Worm (Caenorhabditis elegans) whole organism, L4 larva: Measurements from ENCODE around the gene mrps-17.
A peak's percentile ranks its signal among the peaks of the same experiment; 100 is the strongest.

Source experiments
- F26F4.8 ChIP-seq: fragments of 200-800 bp; sonication (Bioruptor generic); conservative IDR thresholded peaks from 2 replicates; pipeline ENCODE4 v1.3.6; 2022; ENCODE audit warnings: missing genetic modification characterization, missing compliant biosample characterization
- T26A8.4 ChIP-seq: fragments of 200-800 bp; sonication (Bioruptor generic); IDR thresholded peaks from 2 replicates; pipeline ENCODE4 v1.3.6; 2022; ENCODE audit warnings: missing genetic modification characterization, missing compliant biosample characterization
- Y48G9A.11 ChIP-seq: fragments of 200-800 bp; sonication (Bioruptor generic); IDR thresholded peaks from 2 replicates; pipeline ENCODE4 v1.3.6; 2022; ENCODE audit warnings: missing genetic modification reagents, missing genetic modification characterization, missing compliant biosample characterization
- Y5F2A.4 ChIP-seq: fragments of 200-800 bp; sonication (Bioruptor generic); optimal IDR thresholded peaks from 2 replicates; lab custom pipeline; 2018; ENCODE audit warnings: mild to moderate bottlenecking, missing genetic modification characterization, missing compliant biosample characterization
- Y75B8A.6 ChIP-seq: fragments of 200-800 bp; sonication (Bioruptor generic); IDR thresholded peaks from 2 replicates; pipeline ENCODE4 v1.3.6; 2022; ENCODE audit warnings: missing genetic modification reagents, missing genetic modification characterization, missing compliant biosample characterization
- ZK337.2 ChIP-seq: fragments of 200-800 bp; sonication (Bioruptor generic); IDR thresholded peaks from 2 replicates; pipeline ENCODE4 v1.3.6; 2022; ENCODE audit warnings: missing genetic modification reagents, missing genetic modification characterization, missing compliant biosample characterization
- aly-2 ChIP-seq: sonication (generic microtip); optimal IDR thresholded peaks from 2 replicates; lab custom pipeline; 2018; ENCODE audit warnings: missing biosample characterization, missing genetic modification characterization
- attf-4 ChIP-seq: sonication (generic microtip); optimal IDR thresholded peaks from 3 replicates; lab custom pipeline; 2017; ENCODE audit warnings: missing biosample characterization, missing genetic modification characterization
- ceh-32 ChIP-seq: sonication (generic microtip); optimal IDR thresholded peaks from 2 replicates; lab custom pipeline; 2016; ENCODE audit warnings: mild to moderate bottlenecking, missing genetic modification characterization, missing compliant biosample characterization; ENCODE audit not compliant: poor library complexity
- daf-12 ChIP-seq: fragments of 150-350 bp; optimal IDR thresholded peaks from 2 replicates; lab custom pipeline; 2014; ENCODE audit warnings: missing biosample characterization, missing genetic modification reagents, missing genetic modification characterization
- daf-16 ChIP-seq, 3 experiments: sonication (generic microtip); optimal IDR thresholded peaks; 2 replicates each; lab custom pipeline; 2016 to 2017; ENCODE audit warnings: missing genetic modification characterization in 3 of 3, missing genetic modification reagents in 3 of 3, mild to moderate bottlenecking in 2 of 3, missing compliant biosample characterization in 2 of 3, missing biosample characterization in 1 of 3, moderate library complexity in 1 of 3
- daf-8 ChIP-seq: fragments of 200-800 bp; sonication (Bioruptor generic); IDR thresholded peaks from 2 replicates; pipeline ENCODE4 v1.3.6; 2022; ENCODE audit warnings: missing genetic modification characterization, missing compliant biosample characterization
- dmd-6 ChIP-seq: fragments of 200-800 bp; sonication (Bioruptor generic); IDR thresholded peaks from 2 replicates; pipeline ENCODE4 v1.3.6; 2022; ENCODE audit warnings: missing genetic modification reagents, missing genetic modification characterization, missing compliant biosample characterization
- dmd-9 ChIP-seq: fragments of 200-800 bp; sonication (Bioruptor generic); IDR thresholded peaks from 2 replicates; pipeline ENCODE4 v1.3.6; 2022; ENCODE audit warnings: missing genetic modification reagents, missing genetic modification characterization, missing compliant biosample characterization
- dpl-1 ChIP-seq: fragments of 150-350 bp; optimal IDR thresholded peaks from 2 replicates; lab custom pipeline; 2014; ENCODE audit warnings: missing biosample characterization, missing genetic modification reagents, missing genetic modification characterization
- duxl-1 ChIP-seq: sonication (generic microtip); optimal IDR thresholded peaks from 2 replicates; lab custom pipeline; 2016; ENCODE audit warnings: mild to moderate bottlenecking, missing genetic modification characterization, moderate library complexity, missing compliant biosample characterization; ENCODE audit not compliant: poor library complexity
- dve-1 ChIP-seq: sonication (generic microtip); optimal IDR thresholded peaks from 2 replicates; lab custom pipeline; 2017; ENCODE audit warnings: antibody characterized with exemption, mild to moderate bottlenecking, missing genetic modification characterization, missing compliant biosample characterization; ENCODE audit not compliant: insufficient read depth
- egl-27 ChIP-seq: sonication (generic microtip); optimal IDR thresholded peaks from 3 replicates; lab custom pipeline; 2017; ENCODE audit warnings: missing biosample characterization, missing genetic modification reagents, missing genetic modification characterization
- fkh-10 ChIP-seq: fragments of 150-350 bp; optimal IDR thresholded peaks from 2 replicates; lab custom pipeline; 2014; ENCODE audit warnings: missing biosample characterization, missing genetic modification reagents, missing genetic modification characterization
- gei-8 ChIP-seq: fragments of 200-800 bp; sonication (Bioruptor generic); optimal IDR thresholded peaks from 2 replicates; lab custom pipeline; 2018; ENCODE audit warnings: mild to moderate bottlenecking, missing genetic modification characterization, missing compliant biosample characterization
- hif-1 ChIP-seq, 2 experiments: sonication (generic microtip); optimal IDR thresholded peaks; 2 replicates each; lab custom pipeline; 2016 to 2017; ENCODE audit warnings: missing compliant biosample characterization in 2 of 2, missing genetic modification characterization in 2 of 2, missing genetic modification reagents in 2 of 2, missing genotype in 2 of 2, mild to moderate bottlenecking in 1 of 2
- hlh-30 ChIP-seq: sonication (generic microtip); optimal IDR thresholded peaks from 2 replicates; lab custom pipeline; 2017; ENCODE audit warnings: antibody characterized with exemption, mild to moderate bottlenecking, missing genetic modification characterization, missing compliant biosample characterization; ENCODE audit not compliant: insufficient read depth
- hmg-1.1 ChIP-seq: fragments of 200-800 bp; sonication (Bioruptor generic); IDR thresholded peaks from 2 replicates; pipeline ENCODE4 v1.3.6; 2022; ENCODE audit warnings: missing genetic modification reagents, missing genetic modification characterization, missing compliant biosample characterization
- lin-1 ChIP-seq: fragments of 200-800 bp; sonication (Bioruptor generic); IDR thresholded peaks from 2 replicates; pipeline ENCODE4 v1.3.6; 2022; ENCODE audit warnings: missing genetic modification reagents, missing genetic modification characterization, missing compliant biosample characterization
- lin-13 ChIP-seq: fragments of 150-350 bp; optimal IDR thresholded peaks from 2 replicates; lab custom pipeline; 2014; ENCODE audit warnings: missing biosample characterization, missing genetic modification reagents, missing genetic modification characterization
- lin-15B ChIP-seq: fragments of 150-350 bp; sonication (generic microtip); optimal IDR thresholded peaks from 3 replicates; lab custom pipeline; 2014; ENCODE audit warnings: missing biosample characterization, missing genetic modification characterization
- lin-38 ChIP-seq: fragments of 200-800 bp; sonication (Bioruptor generic); IDR thresholded peaks from 2 replicates; pipeline ENCODE4 v1.3.6; 2022; ENCODE audit warnings: missing genetic modification reagents, missing genetic modification characterization, missing compliant biosample characterization
- lsy-2 ChIP-seq, 2 experiments: fragments of 150-350 bp in 1 of 2; sonication (generic microtip) in 1 of 2; optimal IDR thresholded peaks; 2 replicates each; lab custom pipeline; 2014 to 2017; ENCODE audit warnings: missing biosample characterization in 2 of 2, missing genetic modification characterization in 2 of 2
- mep-1 ChIP-seq: fragments of 150-350 bp; sonication (generic microtip); optimal IDR thresholded peaks from 3 replicates; lab custom pipeline; 2014; ENCODE audit warnings: missing biosample characterization, missing genetic modification characterization
- mes-2 ChIP-seq: sonication (generic microtip); optimal IDR thresholded peaks from 2 replicates; lab custom pipeline; 2016; ENCODE audit warnings: missing genotype, mild to moderate bottlenecking, missing genetic modification characterization, missing compliant biosample characterization; ENCODE audit not compliant: poor library complexity, severe bottlenecking
- mxl-2 ChIP-seq: fragments of 200-800 bp; sonication (Bioruptor generic); conservative IDR thresholded peaks from 2 replicates; pipeline ENCODE4 v1.3.6; 2022; ENCODE audit warnings: missing genetic modification reagents, missing genetic modification characterization, missing compliant biosample characterization
- mxl-3 ChIP-seq: fragments of 200-800 bp; sonication (Bioruptor generic); optimal IDR thresholded peaks from 2 replicates; lab custom pipeline; 2018; ENCODE audit warnings: mild to moderate bottlenecking, missing genetic modification characterization, missing compliant biosample characterization
- nhr-10 ChIP-seq: fragments of 150-350 bp; optimal IDR thresholded peaks from 2 replicates; lab custom pipeline; 2014; ENCODE audit warnings: missing biosample characterization, missing genetic modification characterization
- nhr-111 ChIP-seq: fragments of 200-800 bp; sonication (Bioruptor generic); optimal IDR thresholded peaks from 2 replicates; lab custom pipeline; 2018; ENCODE audit warnings: mild to moderate bottlenecking, missing genetic modification characterization, missing compliant biosample characterization
- nhr-237 ChIP-seq: sonication (generic microtip); optimal IDR thresholded peaks from 2 replicates; lab custom pipeline; 2017; ENCODE audit warnings: missing biosample characterization, missing genetic modification characterization
- nhr-28 ChIP-seq: fragments of 150-350 bp; optimal IDR thresholded peaks from 2 replicates; lab custom pipeline; 2014; ENCODE audit warnings: missing biosample characterization, missing genetic modification characterization
- nhr-48 ChIP-seq: sonication (generic microtip); optimal IDR thresholded peaks from 2 replicates; lab custom pipeline; 2016; ENCODE audit warnings: mild to moderate bottlenecking, missing genetic modification characterization, missing compliant biosample characterization
- php-3 ChIP-seq: fragments of 200-800 bp; sonication (Bioruptor generic); IDR thresholded peaks from 2 replicates; pipeline ENCODE4 v1.3.6; 2022; ENCODE audit warnings: missing genetic modification reagents, missing genetic modification characterization, missing compliant biosample characterization
- pqm-1 ChIP-seq: sonication (generic microtip); optimal IDR thresholded peaks from 2 replicates; lab custom pipeline; 2017; ENCODE audit warnings: missing biosample characterization, missing genetic modification characterization
- spr-1 ChIP-seq: sonication (generic microtip); optimal IDR thresholded peaks from 2 replicates; lab custom pipeline; 2016; ENCODE audit warnings: mild to moderate bottlenecking, missing genetic modification characterization, missing compliant biosample characterization
- spr-3 ChIP-seq: fragments of 200-800 bp; sonication (Bioruptor generic); optimal IDR thresholded peaks from 2 replicates; lab custom pipeline; 2018; ENCODE audit warnings: mild to moderate bottlenecking, missing genetic modification characterization, missing compliant biosample characterization
- tra-1 ChIP-seq: fragments of 200-800 bp; sonication (Bioruptor generic); IDR thresholded peaks from 2 replicates; pipeline ENCODE4 v1.3.6; 2022; ENCODE audit warnings: missing genetic modification reagents, missing genetic modification characterization, missing compliant biosample characterization
- unc-39 ChIP-seq: sonication (generic microtip); optimal IDR thresholded peaks from 2 replicates; lab custom pipeline; 2017; ENCODE audit warnings: missing biosample characterization, missing genetic modification characterization
- unc-62 ChIP-seq, 3 experiments: fragments of 150-350 bp in 1 of 3; sonication (generic microtip); optimal IDR thresholded peaks in 2 of 3; peaks in 1 of 3; 1 replicate in 1 of 3; 2 replicates in 2 of 3; lab custom pipeline; 2014 to 2017; ENCODE audit warnings: missing biosample characterization in 3 of 3, missing genetic modification characterization in 3 of 3, missing genetic modification reagents in 3 of 3, missing genotype in 1 of 3
- zfp-3 ChIP-seq: fragments of 200-800 bp; sonication (Bioruptor generic); conservative IDR thresholded peaks from 2 replicates; pipeline ENCODE4 v1.3.6; 2022; ENCODE audit warnings: missing genetic modification reagents, missing genetic modification characterization, missing compliant biosample characterization
- ztf-7 ChIP-seq: fragments of 150-350 bp; optimal IDR thresholded peaks from 2 replicates; lab custom pipeline; 2014; ENCODE audit warnings: missing biosample characterization, missing genetic modification characterization

The mrps-17 gene

DNA sequence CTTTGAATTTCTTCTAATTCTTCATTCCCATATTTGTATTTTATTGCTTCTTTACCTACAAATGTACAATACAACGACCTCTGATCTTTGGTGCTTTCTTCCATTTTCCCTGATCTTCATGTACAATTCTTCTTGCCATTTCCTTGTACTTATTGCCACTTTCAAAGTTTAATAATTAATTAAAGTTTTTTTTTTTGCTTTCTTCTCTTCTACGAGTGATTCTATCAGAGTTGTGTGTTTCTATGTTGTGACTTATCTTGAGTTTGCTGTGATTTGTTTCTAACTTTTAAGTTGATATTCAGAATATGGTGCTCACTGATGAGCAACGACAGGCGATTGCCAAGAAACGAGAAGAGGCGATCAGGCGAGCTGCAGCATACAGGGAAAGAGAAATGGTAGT lies 41.0 kb downstream of the mrps-17 start, which contains the start of gene smrc-1:
smrc-1 (plus strand) TSS at position 301 of the 400 bp plus-strand sequence.
- TF ChIP-seq attf-4 (tag; lab: Kevin White, UChicago) (no peak), gei-8 (GFP tag; lab: Kevin White, UChicago) (no peak), lin-15B (tag; lab: Kevin White, UChicago) (no peak), fkh-10 (GFP tag; lab: Kevin White, UChicago) (no peak), dve-1 (no peak), dmd-9 (GFP tag; lab: Robert Waterston, UW) (no peak), spr-1 (tag; lab: Kevin White, UChicago) (no peak), F26F4.8 (GFP tag; lab: Robert Waterston, UW) (no peak), nhr-237 (tag; lab: Kevin White, UChicago) (no peak), daf-12 (tag; lab: Kevin White, UChicago) (no peak), unc-39 (tag; lab: Kevin White, UChicago) (no peak), aly-2 (tag; lab: Kevin White, UChicago) (no peak), zfp-3 (GFP tag; lab: Robert Waterston, UW) (no peak), ZK337.2 (GFP tag; lab: Robert Waterston, UW) (no peak), Y48G9A.11 (no peak)

DNA sequence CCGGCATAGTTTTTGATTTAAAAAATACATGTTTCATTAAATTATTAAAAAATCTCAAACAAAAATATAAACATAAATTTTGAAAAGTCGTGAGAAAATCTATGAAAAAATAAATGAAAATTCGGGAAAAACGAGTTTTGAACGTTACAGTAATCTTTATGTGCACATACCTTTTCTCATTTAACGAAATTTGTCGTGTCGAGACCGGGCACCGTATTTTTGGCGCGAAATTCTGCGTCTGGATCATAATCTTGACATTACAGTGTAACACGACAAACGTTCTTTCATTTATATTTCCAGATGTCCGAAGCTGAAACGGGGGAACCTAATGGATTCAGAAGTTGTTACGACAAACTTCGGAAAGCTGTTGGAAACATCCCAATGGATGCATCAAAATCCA lies 42.1 kb downstream of the mrps-17 start, which contains the start of gene C16A3.2:
C16A3.2 (plus strand) TSS at position 301 of the 400 bp plus-strand sequence.
- TF ChIP-seq daf-16 (GFP tag; optimal IDR thresholded peaks at IDR 0.05; lab: Kevin White, UChicago) (no peak), daf-16 (tag; optimal IDR thresholded peaks at IDR 0.05; lab: Kevin White, UChicago) (no peak), php-3 (GFP tag; lab: Robert Waterston, UW) (no peak), tra-1 (GFP tag; lab: Robert Waterston, UW) (no peak), pqm-1 (tag; lab: Kevin White, UChicago) (no peak), ceh-32 (no peak), nhr-10 (tag; lab: Kevin White, UChicago) (no peak), gei-8 (GFP tag; lab: Kevin White, UChicago) (no peak), lin-13 (no peak), nhr-111 (no peak), hlh-30 (tag; lab: Kevin White, UChicago) (no peak), Y5F2A.4 (GFP tag; lab: Kevin White, UChicago) (no peak), Y75B8A.6 (no peak), aly-2 (tag; lab: Kevin White, UChicago) (no peak), nhr-48 (tag; lab: Kevin White, UChicago) (no peak), mxl-3 (GFP tag; lab: Kevin White, UChicago) (no peak), duxl-1 (no peak), spr-3 (GFP tag; lab: Kevin White, UChicago) (no peak), dmd-6 (GFP tag; lab: Robert Waterston, UW) (no peak)

DNA sequence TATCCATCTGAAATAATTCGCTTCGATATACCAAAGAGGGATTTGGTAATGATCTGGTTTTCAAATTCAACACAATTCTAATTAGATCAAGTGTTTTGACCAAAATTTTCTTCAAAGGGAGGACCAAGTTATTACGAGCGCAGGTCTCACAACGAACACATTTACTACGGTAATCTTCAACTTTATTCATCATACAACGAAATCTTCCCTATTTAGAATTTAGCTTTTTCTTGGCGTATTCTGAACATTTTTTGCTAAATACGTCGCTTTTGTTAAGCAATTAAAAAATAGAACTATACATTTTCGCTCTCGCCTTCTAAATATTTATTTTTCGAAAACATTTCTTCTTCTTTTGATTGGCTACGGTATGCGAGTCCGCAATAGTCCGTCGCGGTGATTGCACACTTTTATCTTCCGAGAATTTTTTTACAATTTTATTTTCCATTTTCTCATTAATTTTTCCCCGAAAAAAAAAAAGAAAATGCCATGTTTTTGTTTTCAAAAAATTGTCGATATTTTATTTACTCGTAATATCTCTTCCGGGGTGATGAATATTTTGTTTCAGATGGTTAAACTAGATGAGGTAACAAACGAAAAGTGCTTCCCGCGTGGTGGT lies 48.5 kb downstream of the mrps-17 start, which contains the start of gene let-716:
let-716 (plus strand) TSS at position 566 of the 616 bp plus-strand sequence.
- TF ChIP-seq dpl-1 (GFP tag; lab: Kevin White, UChicago) (peak; percentile 24), mep-1 (tag; lab: Kevin White, UChicago) (peak; percentile 8), lin-15B (tag; lab: Kevin White, UChicago) (no peak), lsy-2 (tag; optimal IDR thresholded peaks at IDR 0.05; lab: Kevin White, UChicago) (peak; percentile 56 to 97), lin-1 (no peak), ztf-7 (tag; lab: Kevin White, UChicago) (no peak), hif-1 (tag; optimal IDR thresholded peaks at IDR 0.05; lab: Kevin White, UChicago) (peak in 1 of 2 experiments; percentile 20), T26A8.4 (GFP tag; lab: Robert Waterston, UW) (no peak), gei-8 (GFP tag; lab: Kevin White, UChicago) (no peak), dve-1 (peak; percentile 19), egl-27 (no peak), lin-38 (GFP tag; lab: Robert Waterston, UW) (peak; percentile 39; the same call in 1 of the 2 replicates), unc-62 (GFP tag; optimal IDR thresholded peaks at IDR 0.05 in 1 of 2; lab: Kevin White, UChicago) (peak in 1 of 2 experiments; percentile 14), unc-62 (tag; optimal IDR thresholded peaks at IDR 0.05; lab: Kevin White, UChicago) (no peak), daf-8 (GFP tag; lab: Robert Waterston, UW) (no peak), nhr-28 (tag; lab: Kevin White, UChicago) (peak; percentile 5), mxl-2 (GFP tag; lab: Robert Waterston, UW) (no peak), hmg-1.1 (GFP tag; lab: Robert Waterston, UW) (0 out of 2 replicates have a peak, but pooled peaks have one; percentile 46), mes-2 (tag; lab: Kevin White, UChicago) (peak; percentile 40)
